Fruit fly (Drosophila melanogaster) whole organism, embryonic: ENCODE results near the gene Pax.
A peak's percentile ranks its signal among the peaks of the same experiment; 100 is the strongest.

Source experiments
- Atf3 ChIP-seq: fragments of 200-800 bp; sonication (Bioruptor generic); optimal IDR thresholded peaks from 3 replicates; lab custom pipeline; 2016; ENCODE audit warnings: missing biosample characterization, missing genetic modification characterization
- B-H2 ChIP-seq: fragments of 200-800 bp; sonication (Bioruptor generic); optimal IDR thresholded peaks from 2 replicates; lab custom pipeline; 2018; ENCODE audit warnings: missing biosample characterization, mild to moderate bottlenecking, missing genetic modification characterization
- CG10209 ChIP-seq: fragments of 200-800 bp; sonication (Bioruptor generic); optimal IDR thresholded peaks from 3 replicates; lab custom pipeline; 2017; ENCODE audit warnings: missing biosample characterization, mild to moderate bottlenecking, missing genetic modification characterization, missing genetic modification reagents
- CG10959 ChIP-seq: fragments of 200-800 bp; sonication (Bioruptor generic); IDR thresholded peaks from 2 replicates; pipeline ENCODE4 v1.3.6; 2022; ENCODE audit warnings: missing biosample characterization, missing genetic modification characterization
- CG11695 ChIP-seq: fragments of 200-800 bp; sonication (Bioruptor generic); IDR thresholded peaks from 3 replicates; pipeline ENCODE4 v1.3.6; 2022; ENCODE audit warnings: missing biosample characterization, missing genetic modification characterization
- CG12391 ChIP-seq: fragments of 200-800 bp; sonication (Bioruptor generic); optimal IDR thresholded peaks from 3 replicates; lab custom pipeline; 2018; ENCODE audit warnings: missing biosample characterization, mild to moderate bottlenecking, missing genetic modification characterization, moderate library complexity
- CG14014 ChIP-seq: fragments of 200-800 bp; sonication (Bioruptor generic); IDR thresholded peaks from 2 replicates; pipeline ENCODE4 v1.3.6; 2022; ENCODE audit warnings: missing biosample characterization, missing genetic modification characterization
- CG14710 ChIP-seq: fragments of 200-800 bp; sonication (Bioruptor generic); optimal IDR thresholded peaks from 3 replicates; lab custom pipeline; 2019; ENCODE audit warnings: missing biosample characterization, mild to moderate bottlenecking, missing genetic modification characterization, moderate library complexity
- CG15514 ChIP-seq: fragments of 200-800 bp; sonication (Bioruptor generic); optimal IDR thresholded peaks from 3 replicates; lab custom pipeline; 2017; ENCODE audit warnings: missing biosample characterization, missing genetic modification characterization, mild to moderate bottlenecking, moderate library complexity, missing genetic modification reagents
- CG16863 ChIP-seq: fragments of 200-800 bp; sonication (Bioruptor generic); optimal IDR thresholded peaks from 3 replicates; lab custom pipeline; 2016; ENCODE audit warnings: missing biosample characterization, missing genetic modification characterization
- CG17568 ChIP-seq: fragments of 200-800 bp; sonication (Bioruptor generic); optimal IDR thresholded peaks from 2 replicates; lab custom pipeline; 2018; ENCODE audit warnings: missing biosample characterization, mild to moderate bottlenecking, missing genetic modification characterization, moderate library complexity
- CG17912 ChIP-seq: fragments of 200-800 bp; sonication (Bioruptor generic); optimal IDR thresholded peaks from 2 replicates; lab custom pipeline; 2018; ENCODE audit warnings: missing biosample characterization, mild to moderate bottlenecking, missing genetic modification characterization
- CG2712 ChIP-seq: fragments of 200-800 bp; optimal IDR thresholded peaks from 3 replicates; lab custom pipeline; 2019; ENCODE audit warnings: missing biosample characterization, mild to moderate bottlenecking, missing genetic modification characterization, moderate library complexity
- CG32772 ChIP-seq: fragments of 200-800 bp; sonication (Bioruptor generic); IDR thresholded peaks from 2 replicates; pipeline ENCODE4 v1.3.6; 2022; ENCODE audit warnings: missing biosample characterization, missing genetic modification characterization
- CG3281 ChIP-seq: fragments of 200-800 bp; sonication (Bioruptor generic); optimal IDR thresholded peaks from 3 replicates; lab custom pipeline; 2017; ENCODE audit warnings: missing biosample characterization, mild to moderate bottlenecking, missing genetic modification characterization
- CG33557 ChIP-seq: fragments of 200-800 bp; sonication (Bioruptor generic); optimal IDR thresholded peaks from 2 replicates; lab custom pipeline; 2019; ENCODE audit warnings: missing biosample characterization, mild to moderate bottlenecking, missing genetic modification characterization, moderate library complexity
- CG34422 ChIP-seq: fragments of 200-800 bp; sonication (Bioruptor generic); IDR thresholded peaks from 3 replicates; pipeline ENCODE4 v1.3.6; 2022; ENCODE audit warnings: missing biosample characterization, missing genetic modification characterization
- CG4617 ChIP-seq: fragments of 200-800 bp; sonication (Bioruptor generic); optimal IDR thresholded peaks from 3 replicates; lab custom pipeline; 2016; ENCODE audit warnings: missing biosample characterization, missing genetic modification characterization, borderline replicate concordance
- CG6254 ChIP-seq: fragments of 200-800 bp; sonication (Bioruptor generic); optimal IDR thresholded peaks from 3 replicates; lab custom pipeline; 2017; ENCODE audit warnings: mild to moderate bottlenecking, missing biosample characterization, missing genetic modification reagents, missing genetic modification characterization
- CG8388 ChIP-seq: fragments of 200-800 bp; sonication (Bioruptor generic); optimal IDR thresholded peaks from 2 replicates; lab custom pipeline; 2019; ENCODE audit warnings: missing biosample characterization, mild to moderate bottlenecking, missing genetic modification characterization, moderate library complexity
- CG9727 ChIP-seq: fragments of 200-800 bp; sonication (Bioruptor generic); optimal IDR thresholded peaks from 3 replicates; lab custom pipeline; 2017; ENCODE audit warnings: missing biosample characterization, mild to moderate bottlenecking, missing genetic modification characterization
- Hmr ChIP-seq: fragments of 200-800 bp; sonication (Bioruptor generic); optimal IDR thresholded peaks from 3 replicates; lab custom pipeline; 2017; ENCODE audit warnings: mild to moderate bottlenecking, missing biosample characterization, missing genetic modification reagents, missing genetic modification characterization
- Lhr ChIP-seq: fragments of 200-800 bp; sonication (Bioruptor generic); optimal IDR thresholded peaks from 3 replicates; lab custom pipeline; 2017; ENCODE audit warnings: mild to moderate bottlenecking, missing biosample characterization, missing genetic modification reagents, missing genetic modification characterization
- Meics ChIP-seq: fragments of 200-800 bp; sonication (Bioruptor generic); optimal IDR thresholded peaks from 2 replicates; lab custom pipeline; 2017; ENCODE audit warnings: missing biosample characterization, mild to moderate bottlenecking, missing genetic modification characterization
- Neu2 ChIP-seq: fragments of 200-800 bp; sonication (Bioruptor generic); optimal IDR thresholded peaks from 3 replicates; lab custom pipeline; 2016; ENCODE audit warnings: missing biosample characterization, missing genetic modification characterization, borderline replicate concordance
- Optix ChIP-seq: fragments of 200-800 bp; sonication (Bioruptor generic); IDR thresholded peaks from 3 replicates; pipeline ENCODE4 v1.3.6; 2022; ENCODE audit warnings: missing biosample characterization, missing genetic modification characterization
- Rfx ChIP-seq: fragments of 200-800 bp; sonication (Bioruptor generic); IDR thresholded peaks from 2 replicates; pipeline ENCODE4 v1.3.6; 2022; ENCODE audit warnings: missing biosample characterization, missing genetic modification characterization
- Usf ChIP-seq: fragments of 200-800 bp; sonication (Bioruptor generic); optimal IDR thresholded peaks from 2 replicates; lab custom pipeline; 2017; ENCODE audit warnings: missing genotype, missing biosample characterization, missing genetic modification characterization
- Xrp1 ChIP-seq: fragments of 200-800 bp; sonication (Bioruptor generic); IDR thresholded peaks from 2 replicates; pipeline ENCODE4 v1.3.6; 2022; ENCODE audit warnings: missing biosample characterization, missing genetic modification characterization
- bsh ChIP-seq, 2 experiments: fragments of 200-800 bp; sonication (Bioruptor generic); optimal IDR thresholded peaks; 2 replicates each; lab custom pipeline; 2017 to 2018; ENCODE audit warnings: mild to moderate bottlenecking in 2 of 2, missing biosample characterization in 2 of 2, missing genetic modification characterization in 2 of 2, moderate library complexity in 1 of 2
- chif ChIP-seq, 2 experiments: fragments of 200-800 bp; sonication (Bioruptor generic); optimal IDR thresholded peaks; 3 replicates each; lab custom pipeline; 2016; ENCODE audit warnings: missing biosample characterization in 2 of 2, missing genetic modification characterization in 2 of 2
- chinmo ChIP-seq: fragments of 200-800 bp; sonication (Bioruptor generic); IDR thresholded peaks from 4 replicates; pipeline ENCODE4 v1.3.6; 2022; ENCODE audit warnings: missing biosample characterization, missing genetic modification characterization; ENCODE audit not compliant: partially characterized antibody
- ci ChIP-seq: fragments of 200-800 bp; sonication (Bioruptor generic); IDR thresholded peaks from 3 replicates; pipeline ENCODE4 v1.3.6; 2022; ENCODE audit warnings: missing biosample characterization, missing genetic modification characterization
- dmrt99B ChIP-seq: fragments of 200-800 bp; sonication (Bioruptor generic); optimal IDR thresholded peaks from 2 replicates; lab custom pipeline; 2018; ENCODE audit warnings: missing biosample characterization, mild to moderate bottlenecking, missing genetic modification characterization, moderate library complexity
- emc ChIP-seq: fragments of 200-800 bp; sonication (Bioruptor generic); optimal IDR thresholded peaks from 2 replicates; lab custom pipeline; 2016; ENCODE audit warnings: missing biosample characterization, missing genetic modification characterization
- fd64A ChIP-seq: fragments of 200-800 bp; sonication (Bioruptor generic); optimal IDR thresholded peaks from 3 replicates; lab custom pipeline; 2018; ENCODE audit warnings: missing biosample characterization, mild to moderate bottlenecking, missing genetic modification characterization
- fd96Cb ChIP-seq: fragments of 200-800 bp; sonication (Bioruptor generic); optimal IDR thresholded peaks from 2 replicates; lab custom pipeline; 2018; ENCODE audit warnings: missing biosample characterization, mild to moderate bottlenecking, missing genetic modification characterization, moderate library complexity
- fru ChIP-seq: fragments of >200 bp; optimal IDR thresholded peaks from 2 replicates; lab custom pipeline; 2017
- gsb-n ChIP-seq: fragments of 200-800 bp; sonication (Bioruptor generic); optimal IDR thresholded peaks from 3 replicates; lab custom pipeline; 2018; ENCODE audit warnings: missing biosample characterization, mild to moderate bottlenecking, missing genetic modification characterization
- ken ChIP-seq: fragments of 200-800 bp; sonication (Bioruptor generic); IDR thresholded peaks from 3 replicates; pipeline ENCODE4 v1.3.6; 2022; ENCODE audit warnings: missing biosample characterization, missing genetic modification characterization
- lola ChIP-seq, 3 experiments: fragments of >200 bp in 2 of 3; fragments of 200-800 bp in 1 of 3; sonication (Bioruptor generic) in 1 of 3; optimal IDR thresholded peaks; 2 replicates each; lab custom pipeline; 2017 to 2019; ENCODE audit warnings: missing biosample characterization in 3 of 3, missing genetic modification characterization in 3 of 3, mild to moderate bottlenecking in 1 of 3, moderate library complexity in 1 of 3
- lov ChIP-seq, 2 experiments: fragments of 200-800 bp in 1 of 2; fragments of >200 bp in 1 of 2; sonication (Bioruptor generic) in 1 of 2; IDR thresholded peaks in 1 of 2; optimal IDR thresholded peaks in 1 of 2; 2 replicates in 1 of 2; 3 replicates in 1 of 2; pipeline versions ENCODE4 v1.3.6 to Lab custom; 2017 to 2022; ENCODE audit warnings: missing biosample characterization in 1 of 2, missing genetic modification characterization in 1 of 2
- pita ChIP-seq: fragments of 200-800 bp; sonication (Bioruptor generic); optimal IDR thresholded peaks from 2 replicates; lab custom pipeline; 2017; ENCODE audit warnings: missing biosample characterization, mild to moderate bottlenecking, missing genetic modification characterization
- salm ChIP-seq: fragments of 200-800 bp; sonication (Bioruptor generic); optimal IDR thresholded peaks from 2 replicates; lab custom pipeline; 2018; ENCODE audit warnings: missing biosample characterization, mild to moderate bottlenecking, missing genetic modification characterization
- sc ChIP-seq, 3 experiments: fragments of >200 bp in 2 of 3; fragments of 200-800 bp in 1 of 3; sonication (Bioruptor generic) in 1 of 3; optimal IDR thresholded peaks; 2 replicates in 2 of 3; 3 replicates in 1 of 3; lab custom pipeline; 2017; ENCODE audit warnings: mild to moderate bottlenecking in 1 of 3, missing biosample characterization in 1 of 3, missing genetic modification characterization in 1 of 3, missing genetic modification reagents in 1 of 3
- seq ChIP-seq: fragments of 200-800 bp; sonication (Bioruptor generic); IDR thresholded peaks from 2 replicates; pipeline ENCODE4 v1.3.6; 2022; ENCODE audit warnings: missing biosample characterization, missing genetic modification characterization
- sr ChIP-seq: fragments of 200-800 bp; sonication (Bioruptor generic); IDR thresholded peaks from 3 replicates; pipeline ENCODE4 v1.3.6; 2022; ENCODE audit warnings: missing biosample characterization, missing genetic modification characterization
- tap ChIP-seq: fragments of 200-800 bp; optimal IDR thresholded peaks from 3 replicates; lab custom pipeline; 2019; ENCODE audit warnings: missing biosample characterization, mild to moderate bottlenecking, missing genetic modification characterization, moderate library complexity
- tio ChIP-seq: fragments of 200-800 bp; sonication (Bioruptor generic); optimal IDR thresholded peaks from 2 replicates; lab custom pipeline; 2017; ENCODE audit warnings: missing biosample characterization, missing genetic modification characterization, inconsistent platforms

Gene Pax

DNA sequence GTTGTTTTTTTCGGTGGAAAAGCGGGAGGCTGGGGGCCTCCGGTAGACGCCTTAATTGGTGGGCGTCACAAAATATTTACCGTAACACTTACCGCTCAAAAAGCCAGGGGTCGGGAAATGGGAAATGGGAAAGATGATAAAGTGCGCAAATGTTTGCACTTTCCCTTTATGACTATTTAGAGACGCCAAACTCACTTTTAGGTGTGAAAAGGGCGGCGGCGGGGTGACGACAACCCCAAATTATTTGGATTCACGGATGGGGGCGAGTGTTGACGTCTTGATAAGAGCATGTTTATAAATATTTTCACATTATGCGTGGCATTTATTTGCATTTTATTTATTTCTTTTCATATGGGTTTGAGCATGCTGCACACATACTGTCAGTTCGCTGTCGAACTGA, 56.4 kb downstream of the Pax start, which contains the start of gene CG17349:
Gene CG17349, plus strand, starts transcription at position 400 of the 400 bp plus-strand sequence.
- TF ChIP-seq salm (tag; lab: Kevin White, UChicago) (peak; percentile 27), tap (tag; lab: Kevin White, UChicago) (no peak), Optix (no peak), CG10209 (GFP tag; lab: Kevin White, UChicago) (peak; percentile 11), CG14710 (tag; lab: Kevin White, UChicago) (peak; percentile 32), pita (GFP tag; lab: Kevin White, UChicago) (no peak), CG16863 (GFP tag; lab: Kevin White, UChicago) (no peak), tio (GFP tag; lab: Kevin White, UChicago) (no peak), Lhr (peak; percentile 32), CG6254 (GFP tag; lab: Kevin White, UChicago) (peak; percentile 14), CG17912 (GFP tag; lab: Kevin White, UChicago) (no peak), CG17568 (GFP tag; lab: Kevin White, UChicago) (peak; percentile 3), CG15514 (GFP tag; lab: Kevin White, UChicago) (no peak), Xrp1 (GFP tag; lab: Robert Waterston, UW) (peak; percentile 55), gsb-n (tag; lab: Kevin White, UChicago) (peak; percentile 51), fru (lab: Kevin White, UChicago) (no peak), Rfx (no peak), sc (optimal IDR thresholded peaks at IDR 0.05; lab: Kevin White, UChicago) (no peak), sc (GFP tag; optimal IDR thresholded peaks at IDR 0.05; lab: Kevin White, UChicago) (peak; percentile 34), lov (optimal IDR thresholded peaks at IDR 0.05; lab: Kevin White, UChicago) (no peak), lov (GFP tag; IDR thresholded peaks at IDR 0.05; lab: Robert Waterston, UW) (0 out of 3 replicates have a peak, but pooled peaks have one; percentile 27), CG3281 (GFP tag; lab: Kevin White, UChicago) (no peak), CG33557 (GFP tag; lab: Kevin White, UChicago) (peak; percentile 51), seq (GFP tag; lab: Robert Waterston, UW) (no peak), fd96Cb (tag; lab: Kevin White, UChicago) (peak; percentile 2), ken (GFP tag; lab: Robert Waterston, UW) (no peak), bsh (GFP tag; optimal IDR thresholded peaks at IDR 0.05; lab: Kevin White, UChicago) (peak in 1 of 2 experiments; percentile 71), sr (GFP tag; lab: Robert Waterston, UW) (no peak), Atf3 (GFP tag; lab: Kevin White, UChicago) (no peak), CG4617 (GFP tag; lab: Kevin White, UChicago) (no peak), lola (GFP tag; optimal IDR thresholded peaks at IDR 0.05; lab: Kevin White, UChicago) (peak in 1 of 3 experiments; percentile 57), Meics (GFP tag; lab: Kevin White, UChicago) (no peak), dmrt99B (no peak), emc (GFP tag; lab: Kevin White, UChicago) (no peak), Hmr (GFP tag; lab: Kevin White, UChicago) (no peak), Usf (GFP tag; lab: Kevin White, UChicago) (no peak), CG32772 (no peak), chif (GFP tag; optimal IDR thresholded peaks at IDR 0.05; lab: Kevin White, UChicago) (no peak), CG34422 (GFP tag; lab: Robert Waterston, UW) (no peak), Neu2 (GFP tag; lab: Kevin White, UChicago) (no peak), CG12391 (tag; lab: Kevin White, UChicago) (no peak), CG11695 (GFP tag; lab: Robert Waterston, UW) (no peak), CG9727 (GFP tag; lab: Kevin White, UChicago) (peak; percentile 3), CG10959 (GFP tag; lab: Robert Waterston, UW) (peak; percentile 17; the same call in 1 of the 2 replicates), chinmo (GFP tag; lab: Robert Waterston, UW) (no peak), ci (0 out of 3 replicates have a peak, but pooled peaks have one; percentile 35), CG14014 (GFP tag; lab: Robert Waterston, UW) (no peak), CG2712 (tag; lab: Kevin White, UChicago) (peak; percentile 14), CG8388 (GFP tag; lab: Kevin White, UChicago) (peak; percentile 2), B-H2 (GFP tag; lab: Kevin White, UChicago) (no peak), fd64A (GFP tag; lab: Kevin White, UChicago) (peak; percentile 44)
